Worm (Caenorhabditis elegans): ENCODE measurements around the gene fbxa-74.

DNA sequence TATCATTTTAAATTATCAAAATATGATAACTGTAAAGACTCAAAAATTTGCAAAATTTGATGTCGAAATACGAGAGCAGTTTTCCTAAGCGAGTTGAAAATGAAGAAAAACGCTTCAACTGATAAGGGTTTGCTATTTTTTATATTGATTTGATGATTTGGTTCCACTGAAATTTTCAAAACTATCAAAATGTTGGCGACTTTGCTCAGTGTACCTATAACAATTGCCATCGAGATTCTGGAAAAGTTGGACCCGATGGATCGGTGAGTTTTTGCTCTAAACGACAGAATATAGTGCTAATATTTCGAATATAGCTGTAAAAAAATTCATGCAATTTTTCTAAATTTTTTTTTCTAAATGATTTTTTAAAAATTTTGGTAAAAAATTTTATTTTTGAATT lies 7.0 kb upstream of the fbxa-74 start, which contains the start of the genes fbxa-13 and Y22D7AR.2:
- TF ChIP-seq elt-2 (tag; optimal IDR thresholded peaks at IDR 0.05) = no peak
- TF ChIP-seq pha-4 (tag; optimal IDR thresholded peaks at IDR 0.05) = no peak
- TF ChIP-seq pag-3 (tag; optimal IDR thresholded peaks at IDR 0.05; ENCODE audit: borderline replicate concordance) = no peak
- no peak for TF ChIP-seq ceh-48 (tag; optimal IDR thresholded peaks at IDR 0.05)
- TF ChIP-seq ama-1 (optimal IDR thresholded peaks at IDR 0.05) = no peak
- TF ChIP-seq ceh-24 (tag; optimal IDR thresholded peaks at IDR 0.05) = no peak

All from whole organism, late embryonic.